Worm (Caenorhabditis elegans) whole organism, L1 larva: ENCODE results near the gene C06B3.1.

Experiments
- Y116A8C.19 ChIP-seq: sonication (generic microtip); optimal IDR thresholded peaks from 2 replicates; lab custom pipeline; 2016; ENCODE audit warnings: missing compliant biosample characterization, missing genetic modification characterization, borderline replicate concordance
- aly-2 ChIP-seq: fragments of 150-350 bp; optimal IDR thresholded peaks from 2 replicates; lab custom pipeline; 2014; ENCODE audit warnings: missing biosample characterization, missing genetic modification characterization
- ama-1 ChIP-seq: fragments of 150-350 bp; optimal IDR thresholded peaks from 2 replicates; lab custom pipeline; 2014
- mdl-1 ChIP-seq, 2 experiments: fragments of 150-350 bp; optimal IDR thresholded peaks; 2 replicates each; lab custom pipeline; 2014 to 2017; ENCODE audit warnings: missing biosample characterization in 2 of 2, missing genetic modification characterization in 2 of 2, inconsistent platforms in 1 of 2
- unc-86 ChIP-seq: sonication (generic microtip); optimal IDR thresholded peaks from 2 replicates; lab custom pipeline; 2016; ENCODE audit warnings: missing genetic modification characterization, missing compliant biosample characterization
- xbp-1 ChIP-seq: sonication (generic microtip); optimal IDR thresholded peaks from 2 replicates; lab custom pipeline; 2016; ENCODE audit warnings: missing genetic modification characterization, missing compliant biosample characterization

- no peak for TF ChIP-seq Y116A8C.19
- TF ChIP-seq mdl-1 (tag; optimal IDR thresholded peaks at IDR 0.05; lab: Kevin White, UChicago) = no peak
- TF ChIP-seq ama-1 (lab: Kevin White, UChicago) = no peak
- TF ChIP-seq aly-2 (tag; lab: Kevin White, UChicago) = no peak
- no peak for TF ChIP-seq xbp-1 (tag; lab: Kevin White, UChicago)
- TF ChIP-seq unc-86 (tag; lab: Kevin White, UChicago) = no peak
These were observed 15.2 kb upstream of the C06B3.1 start, which contains the start of gene srsx-19 for ce11 chrV:13887358-13887757.
